Fruit fly (Drosophila melanogaster) whole organism, embryonic: ENCODE measurements around the gene Mct1.

Experiments used
- Ada2b ChIP-seq: fragments of 200-800 bp; sonication (Bioruptor generic); IDR thresholded peaks from 2 replicates; pipeline ENCODE4 v1.3.6; 2022; ENCODE audit warnings: missing biosample characterization, missing genetic modification characterization
- Blimp-1 ChIP-seq: fragments of 200-800 bp; sonication (Bioruptor generic); optimal IDR thresholded peaks from 3 replicates; lab custom pipeline; 2018; ENCODE audit warnings: missing biosample characterization, missing genetic modification characterization, mild to moderate bottlenecking, moderate library complexity, missing genetic modification reagents
- CG10431 ChIP-seq: fragments of 200-800 bp; sonication (Bioruptor generic); optimal IDR thresholded peaks from 3 replicates; lab custom pipeline; 2018; ENCODE audit warnings: missing biosample characterization, mild to moderate bottlenecking, missing genetic modification characterization
- CG11247 ChIP-seq: fragments of 200-800 bp; sonication (Bioruptor generic); IDR thresholded peaks from 2 replicates; pipeline ENCODE4 v1.3.6; 2022; ENCODE audit warnings: missing biosample characterization, missing genetic modification characterization
- CG13287 ChIP-seq: fragments of 200-800 bp; sonication (Bioruptor generic); IDR thresholded peaks from 2 replicates; pipeline ENCODE4 v1.3.6; 2022; ENCODE audit warnings: missing biosample characterization, missing genetic modification characterization; ENCODE audit not compliant: partially characterized antibody
- CG13296 ChIP-seq: fragments of 200-800 bp; sonication (Bioruptor generic); optimal IDR thresholded peaks from 3 replicates; lab custom pipeline; 2018; ENCODE audit warnings: missing biosample characterization, mild to moderate bottlenecking, missing genetic modification characterization
- CG14710 ChIP-seq: fragments of 200-800 bp; sonication (Bioruptor generic); optimal IDR thresholded peaks from 3 replicates; lab custom pipeline; 2019; ENCODE audit warnings: missing biosample characterization, mild to moderate bottlenecking, missing genetic modification characterization, moderate library complexity
- CG15269 ChIP-seq: fragments of 200-800 bp; sonication (Bioruptor generic); optimal IDR thresholded peaks from 2 replicates; lab custom pipeline; 2018; ENCODE audit warnings: missing biosample characterization, mild to moderate bottlenecking, missing genetic modification characterization, moderate library complexity
- CG1529 ChIP-seq: fragments of 200-800 bp; sonication (Bioruptor generic); optimal IDR thresholded peaks from 3 replicates; lab custom pipeline; 2018; ENCODE audit warnings: missing biosample characterization, missing genetic modification characterization
- CG2120 ChIP-seq: fragments of 200-800 bp; sonication (Bioruptor generic); optimal IDR thresholded peaks from 3 replicates; lab custom pipeline; 2016; ENCODE audit warnings: missing biosample characterization, missing genetic modification characterization
- CG2678 ChIP-seq: fragments of 200-800 bp; sonication (Bioruptor generic); optimal IDR thresholded peaks from 3 replicates; lab custom pipeline; 2019; ENCODE audit warnings: missing biosample characterization, mild to moderate bottlenecking, missing genetic modification characterization, moderate library complexity
- CG30403 ChIP-seq: fragments of 200-800 bp; sonication (Bioruptor generic); optimal IDR thresholded peaks from 3 replicates; lab custom pipeline; 2016; ENCODE audit warnings: missing biosample characterization, missing genetic modification characterization
- CG30431 ChIP-seq: fragments of 200-800 bp; sonication (Bioruptor generic); optimal IDR thresholded peaks from 2 replicates; lab custom pipeline; 2017; ENCODE audit warnings: missing biosample characterization, missing genetic modification characterization
- CG3163 ChIP-seq: fragments of 200-800 bp; sonication (Bioruptor generic); optimal IDR thresholded peaks from 3 replicates; lab custom pipeline; 2016; ENCODE audit warnings: missing biosample characterization, missing genetic modification characterization
- CG34376 ChIP-seq: fragments of 200-800 bp; sonication (Bioruptor generic); optimal IDR thresholded peaks from 2 replicates; lab custom pipeline; 2018; ENCODE audit warnings: missing biosample characterization, mild to moderate bottlenecking, missing genetic modification characterization
- CG5953 ChIP-seq: fragments of 200-800 bp; sonication (Bioruptor generic); IDR thresholded peaks from 2 replicates; pipeline ENCODE4 v1.3.6; 2022; ENCODE audit warnings: missing biosample characterization, missing genetic modification characterization
- CG7839 ChIP-seq: fragments of 200-800 bp; sonication (Bioruptor generic); optimal IDR thresholded peaks from 3 replicates; lab custom pipeline; 2018; ENCODE audit warnings: missing biosample characterization, mild to moderate bottlenecking, missing genetic modification characterization, moderate library complexity
- CG9932 ChIP-seq: fragments of 200-800 bp; sonication (Bioruptor generic); IDR thresholded peaks from 2 replicates; pipeline ENCODE4 v1.3.6; 2022; ENCODE audit warnings: missing biosample characterization, missing genetic modification characterization
- D19B ChIP-seq: fragments of 200-800 bp; sonication (Bioruptor generic); optimal IDR thresholded peaks from 2 replicates; lab custom pipeline; 2017; ENCODE audit warnings: missing biosample characterization, mild to moderate bottlenecking, missing genetic modification characterization
- Dp ChIP-seq: fragments of 200-800 bp; sonication (Bioruptor generic); optimal IDR thresholded peaks from 2 replicates; lab custom pipeline; 2018; ENCODE audit warnings: missing biosample characterization, mild to moderate bottlenecking, missing genetic modification characterization, moderate library complexity
- Drgx ChIP-seq: fragments of 200-800 bp; sonication (Bioruptor generic); IDR thresholded peaks from 2 replicates; pipeline ENCODE4 v1.3.6; 2022; ENCODE audit warnings: missing biosample characterization, missing genetic modification characterization
- E2f2 ChIP-seq: fragments of 200-800 bp; sonication (Bioruptor generic); IDR thresholded peaks from 2 replicates; pipeline ENCODE4 v1.3.6; 2022; ENCODE audit warnings: missing biosample characterization, missing genetic modification characterization
- Jarid2 ChIP-seq: fragments of 200-800 bp; sonication (Bioruptor generic); optimal IDR thresholded peaks from 3 replicates; lab custom pipeline; 2017; ENCODE audit warnings: mild to moderate bottlenecking, missing biosample characterization, missing genetic modification reagents, missing genetic modification characterization
- MTF-1 ChIP-seq: fragments of 200-800 bp; sonication (Bioruptor generic); optimal IDR thresholded peaks from 2 replicates; lab custom pipeline; 2018; ENCODE audit warnings: missing biosample characterization, mild to moderate bottlenecking, missing genetic modification characterization, borderline replicate concordance
- Med ChIP-seq: fragments of 200-800 bp; sonication (Bioruptor generic); peaks from one replicate; lab custom pipeline; 2016; ENCODE audit warnings: missing biosample characterization, missing genetic modification characterization, mild to moderate bottlenecking, inconsistent platforms, moderate library complexity
- Meics ChIP-seq: fragments of 200-800 bp; sonication (Bioruptor generic); optimal IDR thresholded peaks from 2 replicates; lab custom pipeline; 2017; ENCODE audit warnings: missing biosample characterization, mild to moderate bottlenecking, missing genetic modification characterization
- NC2β ChIP-seq: fragments of 200-800 bp; sonication (Bioruptor generic); optimal IDR thresholded peaks from 2 replicates; lab custom pipeline; 2016; ENCODE audit warnings: missing biosample characterization, missing genetic modification characterization
- Ptx1 ChIP-seq: fragments of 200-800 bp; sonication (Bioruptor generic); IDR thresholded peaks from 2 replicates; pipeline ENCODE4 v1.3.6; 2022; ENCODE audit warnings: missing biosample characterization, missing genetic modification characterization
- Rfx ChIP-seq: fragments of 200-800 bp; sonication (Bioruptor generic); IDR thresholded peaks from 2 replicates; pipeline ENCODE4 v1.3.6; 2022; ENCODE audit warnings: missing biosample characterization, missing genetic modification characterization
- Trl ChIP-seq, 3 experiments: fragments of >200 bp in 2 of 3; fragments of 200-800 bp in 1 of 3; sonication (Bioruptor generic) in 1 of 3; optimal IDR thresholded peaks; 2 replicates in 1 of 3; 3 replicates in 2 of 3; lab custom pipeline; 2016 to 2017; ENCODE audit warnings: missing biosample characterization in 1 of 3, missing genetic modification characterization in 1 of 3
- amos ChIP-seq: fragments of 200-800 bp; sonication (Bioruptor generic); IDR thresholded peaks from 2 replicates; pipeline ENCODE4 v1.3.6; 2022; ENCODE audit warnings: missing biosample characterization, missing genetic modification characterization; ENCODE audit not compliant: partially characterized antibody
- chinmo ChIP-seq: fragments of 200-800 bp; sonication (Bioruptor generic); IDR thresholded peaks from 4 replicates; pipeline ENCODE4 v1.3.6; 2022; ENCODE audit warnings: missing biosample characterization, missing genetic modification characterization; ENCODE audit not compliant: partially characterized antibody
- chm ChIP-seq: fragments of 200-800 bp; sonication (Bioruptor generic); IDR thresholded peaks from 2 replicates; pipeline ENCODE4 v1.3.6; 2022; ENCODE audit warnings: missing biosample characterization, missing genetic modification characterization
- crol ChIP-seq: fragments of 200-800 bp; sonication (Bioruptor generic); IDR thresholded peaks from 2 replicates; pipeline ENCODE4 v1.3.6; 2022; ENCODE audit warnings: missing biosample characterization, missing genetic modification characterization
- dysf ChIP-seq: fragments of 200-800 bp; sonication (Bioruptor generic); IDR thresholded peaks from 3 replicates; pipeline ENCODE4 v1.3.6; 2022; ENCODE audit warnings: missing biosample characterization, missing genetic modification characterization
- gcm2 ChIP-seq: fragments of 200-800 bp; sonication (Bioruptor generic); optimal IDR thresholded peaks from 2 replicates; lab custom pipeline; 2016; ENCODE audit warnings: missing biosample characterization, missing genetic modification characterization
- gem ChIP-seq: fragments of 200-800 bp; sonication (Bioruptor generic); optimal IDR thresholded peaks from 2 replicates; lab custom pipeline; 2019; ENCODE audit warnings: missing biosample characterization, mild to moderate bottlenecking, missing genetic modification characterization, moderate library complexity
- grau ChIP-seq: fragments of 200-800 bp; optimal IDR thresholded peaks from 3 replicates; lab custom pipeline; 2019; ENCODE audit warnings: missing biosample characterization, mild to moderate bottlenecking, missing genetic modification characterization, moderate library complexity
- gro ChIP-seq: fragments of 200-800 bp; sonication (Bioruptor generic); optimal IDR thresholded peaks from 2 replicates; lab custom pipeline; 2016; ENCODE audit warnings: missing biosample characterization, missing genetic modification characterization
- lab ChIP-seq: fragments of 200-800 bp; sonication (Bioruptor generic); optimal IDR thresholded peaks from 3 replicates; lab custom pipeline; 2017; ENCODE audit warnings: missing biosample characterization, missing genetic modification characterization, mild to moderate bottlenecking, moderate library complexity, missing genetic modification reagents
- lilli ChIP-seq: fragments of 200-800 bp; sonication (Bioruptor generic); optimal IDR thresholded peaks from 3 replicates; lab custom pipeline; 2016; ENCODE audit warnings: missing biosample characterization, missing genetic modification characterization
- pan ChIP-seq, 4 experiments: fragments of >200 bp in 3 of 4; fragments of 200-800 bp in 1 of 4; sonication (Bioruptor generic) in 1 of 4; optimal IDR thresholded peaks in 3 of 4; IDR thresholded peaks in 1 of 4; 2 replicates each; pipeline versions ENCODE4 v1.3.6 to Lab custom; 2017 to 2022; ENCODE audit warnings: missing biosample characterization in 2 of 4, missing genetic modification characterization in 2 of 4, mixed read lengths in 1 of 4
- pum ChIP-seq: fragments of 200-800 bp; sonication (Bioruptor generic); optimal IDR thresholded peaks from 2 replicates; lab custom pipeline; 2016; ENCODE audit warnings: missing biosample characterization, missing genetic modification characterization
- row ChIP-seq: fragments of 200-800 bp; sonication (Bioruptor generic); IDR thresholded peaks from 3 replicates; pipeline ENCODE4 v1.3.6; 2022; ENCODE audit warnings: missing biosample characterization, missing genetic modification characterization
- run ChIP-seq: fragments of 200-800 bp; sonication (Bioruptor generic); optimal IDR thresholded peaks from 3 replicates; lab custom pipeline; 2018; ENCODE audit warnings: missing biosample characterization, mild to moderate bottlenecking, missing genetic modification characterization
- sens ChIP-seq: fragments of 200-800 bp; sonication (Bioruptor generic); peaks from one replicate; lab custom pipeline; 2016; ENCODE audit warnings: missing biosample characterization, missing genetic modification characterization
- zfh2 ChIP-seq: fragments of 200-800 bp; sonication (Bioruptor generic); optimal IDR thresholded peaks from 2 replicates; lab custom pipeline; 2016; ENCODE audit warnings: missing biosample characterization, missing genetic modification characterization

Gene Mct1

dm6 chrX:2141159-2141853, 47.7 kb upstream of the Mct1 start, which contains the start of gene D2hgdh:
Gene D2hgdh (plus strand): TSS chrX:2141489.
- TF ChIP-seq NC2β, result no peak
- peak; percentile 18 for TF ChIP-seq CG15269
- peak; percentile 23; the same call in 1 of the 2 replicates for TF ChIP-seq amos (GFP tag; lab: Robert Waterston, UW)
- peak; percentile 15 for TF ChIP-seq Jarid2 (GFP tag; lab: Kevin White, UChicago)
- TF ChIP-seq Dp (GFP tag; lab: Kevin White, UChicago), result peak; percentile 20
- TF ChIP-seq CG2678 (tag; lab: Kevin White, UChicago), result peak; percentile 30
- no peak for TF ChIP-seq CG7839 (tag; lab: Kevin White, UChicago)
- peak; percentile 80 for TF ChIP-seq crol (GFP tag; lab: Robert Waterston, UW)
- TF ChIP-seq CG13296 (GFP tag; lab: Kevin White, UChicago), result peak; percentile 2
- TF ChIP-seq grau, result peak; percentile 37
- TF ChIP-seq CG30431, result no peak
- peak; percentile 4 for TF ChIP-seq CG30403 (GFP tag; lab: Kevin White, UChicago)
- TF ChIP-seq pan (optimal IDR thresholded peaks at IDR 0.05; lab: Kevin White, UChicago), result no peak
- peak in 1 of 2 experiments; percentile 24 for TF ChIP-seq pan (GFP tag; optimal IDR thresholded peaks at IDR 0.05 in 1 of 2, IDR thresholded peaks at IDR 0.05 in 1 of 2)
- TF ChIP-seq CG14710 (tag; lab: Kevin White, UChicago), result no peak
- peak; percentile 11; the same call in 1 of the 3 replicates for TF ChIP-seq dysf
- no peak for TF ChIP-seq CG5953 (GFP tag; lab: Robert Waterston, UW)
- peak; percentile 60 for TF ChIP-seq CG2120 (GFP tag; lab: Kevin White, UChicago)
- TF ChIP-seq E2f2 (GFP tag; lab: Robert Waterston, UW), result peak; percentile 42; the same call in 1 of the 2 replicates
- TF ChIP-seq gro, result peak; percentile 1
- no peak for TF ChIP-seq CG10431 (GFP tag; lab: Kevin White, UChicago)
- TF ChIP-seq Ada2b (GFP tag; lab: Robert Waterston, UW), result 0 out of 2 replicates have a peak, but pooled peaks have one; percentile 7
- no peak for TF ChIP-seq Blimp-1 (GFP tag; lab: Kevin White, UChicago)
- TF ChIP-seq Drgx, result peak; percentile 53
- TF ChIP-seq Ptx1 (GFP tag; lab: Robert Waterston, UW), result 0 out of 2 replicates have a peak, but pooled peaks have one; percentile 10
- peak; percentile 21; the same call in 1 of the 3 replicates for TF ChIP-seq row (GFP tag; lab: Robert Waterston, UW)
- peak; percentile 69 for TF ChIP-seq CG3163 (GFP tag; lab: Kevin White, UChicago)
- peak; percentile 9 for TF ChIP-seq run
- peak; percentile 33; the same call in 1 of the 2 replicates for TF ChIP-seq CG13287 (GFP tag; lab: Robert Waterston, UW)
- peak; percentile 10; the same call in 1 of the 2 replicates for TF ChIP-seq chm (GFP tag; lab: Robert Waterston, UW)
- TF ChIP-seq CG9932 (GFP tag; lab: Robert Waterston, UW), result peak; percentile 43
- no peak for TF ChIP-seq gcm2
- TF ChIP-seq Trl (optimal IDR thresholded peaks at IDR 0.05; lab: Kevin White, UChicago), result peak; percentile 61 to 80
- no peak for TF ChIP-seq Trl (GFP tag; optimal IDR thresholded peaks at IDR 0.05; lab: Kevin White, UChicago)
- peak; percentile 8 for TF ChIP-seq Meics (GFP tag; lab: Kevin White, UChicago)
- peak; percentile 14 for TF ChIP-seq zfh2
- TF ChIP-seq chinmo, result peak; percentile 71; the same call in 1 of the 4 replicates
- no peak for TF ChIP-seq pum
- TF ChIP-seq Med (GFP tag; lab: Kevin White, UChicago), result peak; percentile 79
- TF ChIP-seq CG1529, result no peak
- peak; percentile 60 for TF ChIP-seq Rfx (GFP tag; lab: Robert Waterston, UW)
- TF ChIP-seq MTF-1 (GFP tag; lab: Kevin White, UChicago), result no peak
- TF ChIP-seq lab (GFP tag; lab: Kevin White, UChicago), result peak; percentile 38
- TF ChIP-seq D19B (GFP tag; lab: Kevin White, UChicago), result peak; percentile 28
- TF ChIP-seq CG34376 (GFP tag; lab: Kevin White, UChicago), result peak; percentile 38
- TF ChIP-seq gem, result peak; percentile 30
- TF ChIP-seq CG11247, result no peak
- peak; percentile 62 for TF ChIP-seq sens (GFP tag; lab: Kevin White, UChicago)
- peak; percentile 45 for TF ChIP-seq lilli (GFP tag; lab: Kevin White, UChicago)
